Worm (Caenorhabditis elegans) whole organism, L4 larva: Measurements from ENCODE around the gene F14F7.4.

Experiments used
- ceh-62 ChIP-seq: sonication (generic microtip); optimal IDR thresholded peaks from 2 replicates; lab custom pipeline; 2017; ENCODE audit warnings: missing biosample characterization, missing genetic modification characterization
- dve-1 ChIP-seq: sonication (generic microtip); optimal IDR thresholded peaks from 2 replicates; lab custom pipeline; 2017; ENCODE audit warnings: antibody characterized with exemption, mild to moderate bottlenecking, missing genetic modification characterization, missing compliant biosample characterization; ENCODE audit not compliant: insufficient read depth
- fkh-10 ChIP-seq: fragments of 150-350 bp; optimal IDR thresholded peaks from 2 replicates; lab custom pipeline; 2014; ENCODE audit warnings: missing biosample characterization, missing genetic modification reagents, missing genetic modification characterization
- nhr-76 ChIP-seq: fragments of 150-350 bp; optimal IDR thresholded peaks from 2 replicates; lab custom pipeline; 2014; ENCODE audit warnings: missing biosample characterization, missing genetic modification characterization
- tag-97 ChIP-seq: fragments of 200-800 bp; sonication (Bioruptor generic); IDR thresholded peaks from 2 replicates; pipeline ENCODE4 v1.3.6; 2022; ENCODE audit warnings: missing genetic modification characterization, missing compliant biosample characterization
- ztf-11 ChIP-seq: fragments of 150-350 bp; optimal IDR thresholded peaks from 2 replicates; lab custom pipeline; 2014; ENCODE audit warnings: missing biosample characterization, missing genetic modification characterization

DNA sequence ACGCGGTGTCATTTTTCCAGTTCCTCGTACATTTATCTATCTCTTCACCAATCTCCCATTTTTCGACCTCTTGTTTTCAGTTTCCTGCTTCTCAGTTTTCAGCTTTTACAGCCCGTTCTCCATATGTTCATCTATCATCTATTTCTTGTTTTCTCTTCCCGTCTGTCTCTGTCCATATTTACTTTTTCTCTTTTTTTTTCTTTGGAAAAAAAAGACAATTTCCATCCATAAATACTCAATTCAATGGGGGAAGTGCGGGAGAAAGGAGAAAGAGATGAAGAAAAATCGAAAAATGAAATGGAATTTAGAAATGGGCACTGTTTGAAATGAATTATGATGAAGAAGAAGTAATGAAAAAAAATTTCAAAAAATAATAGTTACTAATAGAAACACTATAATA lies 28.6 kb upstream of the F14F7.4 start:
- no peak for TF ChIP-seq ztf-11
- TF ChIP-seq fkh-10: no peak
- TF ChIP-seq dve-1: peak; percentile 32
- no peak for TF ChIP-seq tag-97 (GFP tag; lab: Robert Waterston, UW)
- TF ChIP-seq nhr-76 (tag; lab: Kevin White, UChicago): no peak
- TF ChIP-seq ceh-62 (tag; lab: Kevin White, UChicago): no peak
